Fruit fly (Drosophila melanogaster): Measurements from ENCODE around the gene Ald2.

- TF ChIP-seq foxo (GFP tag; optimal IDR thresholded peaks at IDR 0.05): no peak
- TF ChIP-seq dmrt93B (GFP tag; optimal IDR thresholded peaks at IDR 0.05): no peak
- no peak for TF ChIP-seq Abd-B (GFP tag; optimal IDR thresholded peaks at IDR 0.05)
- no peak for TF ChIP-seq br (GFP tag; optimal IDR thresholded peaks at IDR 0.05)
- TF ChIP-seq HLH106 (tag; optimal IDR thresholded peaks at IDR 0.05): no peak
- no peak for TF ChIP-seq Hr83 (GFP tag; optimal IDR thresholded peaks at IDR 0.05; ENCODE audit: poor library complexity, severe bottlenecking)
- TF ChIP-seq h (GFP tag; optimal IDR thresholded peaks at IDR 0.05): no peak
- no peak for TF ChIP-seq Dif (GFP tag; optimal IDR thresholded peaks at IDR 0.05; ENCODE audit: partially characterized antibody)
- no peak for TF ChIP-seq dl (GFP tag; optimal IDR thresholded peaks at IDR 0.05; ENCODE audit: insufficient read depth in 1 of 2, partially characterized antibody in 2 of 2)
- no peak for TF ChIP-seq fru (GFP tag; optimal IDR thresholded peaks at IDR 0.05)
- TF ChIP-seq rgr (GFP tag; optimal IDR thresholded peaks at IDR 0.05): no peak
- no peak for TF ChIP-seq CG32264 (GFP tag; optimal IDR thresholded peaks at IDR 0.05)
- TF ChIP-seq dsf (GFP tag; optimal IDR thresholded peaks at IDR 0.05; ENCODE audit: borderline replicate concordance): no peak
- no peak for TF ChIP-seq Dfd (GFP tag; optimal IDR thresholded peaks at IDR 0.05)
Observed at dm6 chr3R:26403556-26403955, 10.3 kb upstream of the Ald2 start, which contains the start of gene ppk15.

Measured in whole organism, wandering third instar larva.